Fruit fly (Drosophila melanogaster): ENCODE results near the gene Nbr.

dm6 chr2L:21179217-21179520 is 16.3 kb upstream of the Nbr start:
- TF ChIP-seq CG8290 (GFP tag; optimal IDR thresholded peaks at IDR 0.05) (no peak), CG8290 (tag; optimal IDR thresholded peaks at IDR 0.05) (no peak), CG4707 (GFP tag; optimal IDR thresholded peaks at IDR 0.05) (no peak), HLH3B (GFP tag; IDR thresholded peaks at IDR 0.05) (no peak), lola (GFP tag; optimal IDR thresholded peaks at IDR 0.05) (no peak), CG2875 (GFP tag; optimal IDR thresholded peaks at IDR 0.05) (no peak)
